Worm (Caenorhabditis elegans): ENCODE data around the gene fbxc-39.
"Not testable (repeated sequence)": the region's sequence is repeated elsewhere in the genome, so short reads cannot be mapped to it uniquely, and the experiment has no call there.

The fbxc-39 gene

ce11 chrII:1001351-1001750 is 12.8 kb downstream of the fbxc-39 start, which contains the start of the genes fbxb-30 and F45D11.5:
TSS of gene fbxb-30 (minus strand) at chrII:1001451.
TSS of gene F45D11.5 (plus strand) at chrII:1001702.
- TF ChIP-seq cog-1 (tag; optimal IDR thresholded peaks at IDR 0.05) (no peak), flt-1 (GFP tag; IDR thresholded peaks at IDR 0.05) (no peak), klf-2 (GFP tag; conservative IDR thresholded peaks at IDR 0.05) (no peak), T22C8.4 (GFP tag; IDR thresholded peaks at IDR 0.05) (no peak), ref-1 (GFP tag; conservative IDR thresholded peaks at IDR 0.05) (no peak)

ce11 chrII:1006375-1006774 is 17.8 kb downstream of the fbxc-39 start, which contains the start of gene F45D11.14:
TSS of gene F45D11.14 (minus strand) at chrII:1006475.
- not testable (repeated sequence) for TF ChIP-seq klf-2 (GFP tag; conservative IDR thresholded peaks at IDR 0.05); med-1 (GFP tag; optimal IDR thresholded peaks at IDR 0.05; ENCODE audit: insufficient read depth); tab-1 (GFP tag; IDR thresholded peaks at IDR 0.05)

- not testable (repeated sequence) for TF ChIP-seq T22C8.4, ztf-23, flt-1 (GFP tag; IDR thresholded peaks at IDR 0.05)
Observed at ce11 chrII:1024684-1025083, 36.1 kb downstream of the fbxc-39 start, which contains the start of gene btb-11. TSS of gene btb-11 (minus strand) at chrII:1024784.

ce11 chrII:1026670-1027069 is 38.1 kb downstream of the fbxc-39 start, which contains the start of gene M01D1.12:
TSS of gene M01D1.12 (plus strand) at chrII:1026970.
- TF ChIP-seq ztf-29 (GFP tag; IDR thresholded peaks at IDR 0.05), result no peak
- no peak for TF ChIP-seq klf-2 (GFP tag; conservative IDR thresholded peaks at IDR 0.05)
- TF ChIP-seq med-1 (GFP tag; optimal IDR thresholded peaks at IDR 0.05; ENCODE audit: insufficient read depth), result no peak
- no peak for TF ChIP-seq ztf-23 (GFP tag; IDR thresholded peaks at IDR 0.05)

- TF ChIP-seq ref-1 (GFP tag; conservative IDR thresholded peaks at IDR 0.05) (no peak), flt-1 (GFP tag; IDR thresholded peaks at IDR 0.05) (no peak), tab-1 (GFP tag; IDR thresholded peaks at IDR 0.05) (no peak), cog-1 (tag; optimal IDR thresholded peaks at IDR 0.05) (no peak), med-1 (GFP tag; optimal IDR thresholded peaks at IDR 0.05; ENCODE audit: insufficient read depth) (no peak), ztf-29 (GFP tag; IDR thresholded peaks at IDR 0.05) (no peak), T22C8.4 (GFP tag; IDR thresholded peaks at IDR 0.05) (no peak), klf-2 (GFP tag; conservative IDR thresholded peaks at IDR 0.05) (no peak), ztf-23 (GFP tag; IDR thresholded peaks at IDR 0.05) (no peak)
Observed at ce11 chrII:1028602-1029001, 40.1 kb downstream of the fbxc-39 start, which contains the start of gene math-34. TSS of gene math-34 (plus strand) at chrII:1028972.

ce11 chrII:1040464-1040863 is 51.9 kb downstream of the fbxc-39 start, which contains the start of gene fbxb-39:
TSS of gene fbxb-39 (minus strand) at chrII:1040564.
- no peak for TF ChIP-seq klf-2 (GFP tag; conservative IDR thresholded peaks at IDR 0.05)
- no peak for TF ChIP-seq tab-1 (GFP tag; IDR thresholded peaks at IDR 0.05)
- TF ChIP-seq ztf-29 (GFP tag; IDR thresholded peaks at IDR 0.05), result no peak
- no peak for TF ChIP-seq cog-1 (tag; optimal IDR thresholded peaks at IDR 0.05)
- no peak for TF ChIP-seq ztf-23 (GFP tag; IDR thresholded peaks at IDR 0.05)
- TF ChIP-seq ref-1 (GFP tag; conservative IDR thresholded peaks at IDR 0.05), result no peak
- no peak for TF ChIP-seq flt-1 (GFP tag; IDR thresholded peaks at IDR 0.05)
- no peak for TF ChIP-seq T22C8.4 (GFP tag; IDR thresholded peaks at IDR 0.05)
- TF ChIP-seq med-1 (GFP tag; optimal IDR thresholded peaks at IDR 0.05; ENCODE audit: insufficient read depth), result no peak

All from whole organism, midembryonic.